Fruit fly (Drosophila melanogaster): Measurements from ENCODE around the gene Dhfr.

The Dhfr gene

dm6 chr3R:16526697-16527370, 45.9 kb downstream of the Dhfr start (continued):
- TF ChIP-seq pros (GFP tag; optimal IDR thresholded peaks at IDR 0.05) (peak; percentile 48), Ets65A (GFP tag) (peak; percentile 90), sens (GFP tag) (peak; percentile 36), pfk (GFP tag; optimal IDR thresholded peaks at IDR 0.05) (no peak)

- TF ChIP-seq prd (optimal IDR thresholded peaks at IDR 0.05), result no peak
- TF ChIP-seq prd (GFP tag; IDR thresholded peaks at IDR 0.05), result peak; percentile 19; the same call in 1 of the 3 replicates
- TF ChIP-seq Opbp (GFP tag; IDR thresholded peaks at IDR 0.05; ENCODE audit: partially characterized antibody), result 0 out of 3 replicates have a peak, but pooled peaks have one; percentile 20
- TF ChIP-seq CG14860 (GFP tag; IDR thresholded peaks at IDR 0.05; ENCODE audit: partially characterized antibody), result no peak
- TF ChIP-seq hb (GFP tag; IDR thresholded peaks at IDR 0.05; ENCODE audit: partially characterized antibody), result 0 out of 3 replicates have a peak, but pooled peaks have one; percentile 39
- TF ChIP-seq cad (GFP tag; optimal IDR thresholded peaks at IDR 0.05), result peak; percentile 82
- TF ChIP-seq Rx (GFP tag; IDR thresholded peaks at IDR 0.05), result no peak
- peak; percentile 40 for TF ChIP-seq D (optimal IDR thresholded peaks at IDR 0.05)
- TF ChIP-seq D (GFP tag; optimal IDR thresholded peaks at IDR 0.05), result no peak
- peak; percentile 53 for TF ChIP-seq twi (tag; optimal IDR thresholded peaks at IDR 0.05)
- TF ChIP-seq CG1832 (GFP tag; optimal IDR thresholded peaks at IDR 0.05), result no peak
- TF ChIP-seq Ets65A (GFP tag), result peak; percentile 10
- TF ChIP-seq zen (tag; optimal IDR thresholded peaks at IDR 0.05), result peak; percentile 96
- TF ChIP-seq sisA (GFP tag; IDR thresholded peaks at IDR 0.05), result peak; percentile 22; the same call in 1 of the 2 replicates
Measured at dm6 chr3R:16528429-16528828, 47.5 kb downstream of the Dhfr start.

dm6 chr3R:16530424-16530823, 49.5 kb downstream of the Dhfr start:
- TF ChIP-seq mirr (GFP tag; optimal IDR thresholded peaks at IDR 0.05) (peak; percentile 4), ind (GFP tag; optimal IDR thresholded peaks at IDR 0.05) (no peak), scrt (GFP tag; optimal IDR thresholded peaks at IDR 0.05) (peak; percentile 20), ab (GFP tag; optimal IDR thresholded peaks at IDR 0.05) (no peak), zen (tag; optimal IDR thresholded peaks at IDR 0.05) (peak; percentile 63), abd-A (tag; optimal IDR thresholded peaks at IDR 0.05) (peak; percentile 34), CG8359 (GFP tag; optimal IDR thresholded peaks at IDR 0.05; ENCODE audit: borderline replicate concordance) (peak; percentile 0), cg (GFP tag; optimal IDR thresholded peaks at IDR 0.05) (peak; percentile 57), chinmo (GFP tag; IDR thresholded peaks at IDR 0.05; ENCODE audit: partially characterized antibody) (no peak), CG17829 (tag; optimal IDR thresholded peaks at IDR 0.05) (no peak)
